Worm (Caenorhabditis elegans): ENCODE results near the gene srx-19.

Gene srx-19

DNA sequence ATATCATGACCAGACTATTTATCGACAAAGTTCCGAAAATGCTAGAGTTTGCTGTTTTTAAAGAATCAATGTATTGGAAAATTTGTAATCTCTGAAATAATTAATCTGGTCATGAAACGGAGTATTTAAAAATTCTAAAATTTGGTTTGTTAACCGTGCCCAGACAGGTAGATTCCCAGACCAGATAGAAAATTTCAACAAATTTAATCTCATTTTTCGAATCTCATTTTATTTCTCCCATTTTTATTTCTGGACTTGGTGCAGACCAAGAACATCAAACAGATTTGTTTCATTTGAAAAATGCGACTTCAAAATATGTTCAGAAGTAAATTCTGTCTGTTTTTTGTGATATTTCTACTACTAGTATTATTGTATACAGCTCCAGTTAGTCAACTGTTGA is 50.0 kb downstream of the srx-19 start, which contains the start of gene T22D1.1 (continued):
- TF ChIP-seq eyg-1 (tag; optimal IDR thresholded peaks at IDR 0.05) (no peak), che-1 (tag; optimal IDR thresholded peaks at IDR 0.05) (no peak), ceh-24 (tag; optimal IDR thresholded peaks at IDR 0.05) (no peak)
